Worm (Caenorhabditis elegans): ENCODE measurements around the gene W02H5.19.
"Not testable (repeated sequence)": the region's sequence is repeated elsewhere in the genome, so short reads cannot be mapped to it uniquely, and the experiment has no call there.

Gene W02H5.19

ce11 chrV:2595720-2596119 lies 43.0 kb upstream of the W02H5.19 start (continued):
- TF ChIP-seq lir-3 (tag; optimal IDR thresholded peaks at IDR 0.05; ENCODE audit: poor library complexity) = no peak

- not testable (repeated sequence) for TF ChIP-seq hlh-4 (tag; optimal IDR thresholded peaks at IDR 0.05); efl-3 (GFP tag; optimal IDR thresholded peaks at IDR 0.05); unc-86 (tag; optimal IDR thresholded peaks at IDR 0.05)
Observed at ce11 chrV:2598830-2599229, 39.9 kb upstream of the W02H5.19 start, which contains the start of gene F53E10.5. Gene F53E10.5 (minus strand): TSS chrV:2598930.

- TF ChIP-seq nhr-76 (tag; optimal IDR thresholded peaks at IDR 0.05) = no peak
- peak; percentile 35 for TF ChIP-seq blmp-1 (tag; optimal IDR thresholded peaks at IDR 0.05)
- peak; percentile 36 for TF ChIP-seq lin-39 (tag; optimal IDR thresholded peaks at IDR 0.05)
- TF ChIP-seq hlh-17 (GFP tag; optimal IDR thresholded peaks at IDR 0.05; ENCODE audit: borderline replicate concordance) = no peak
- TF ChIP-seq egl-13 (tag; optimal IDR thresholded peaks at IDR 0.05) = peak; percentile 95
- peak; percentile 94 for TF ChIP-seq tbx-2 (tag; optimal IDR thresholded peaks at IDR 0.05)
- TF ChIP-seq efl-3 (GFP tag; optimal IDR thresholded peaks at IDR 0.05) = peak; percentile 2
- peak; percentile 94 for TF ChIP-seq swsn-7 (tag; optimal IDR thresholded peaks at IDR 0.05)
- peak; percentile 95 for TF ChIP-seq dsc-1 (tag; optimal IDR thresholded peaks at IDR 0.05)
- TF ChIP-seq nhr-28 (tag; optimal IDR thresholded peaks at IDR 0.05) = no peak
- peak; percentile 90 for TF ChIP-seq irx-1 (tag; optimal IDR thresholded peaks at IDR 0.05)
- TF ChIP-seq pag-3 (tag; optimal IDR thresholded peaks at IDR 0.05; ENCODE audit: borderline replicate concordance, insufficient read depth) = no peak
- peak; percentile 87 for TF ChIP-seq lsy-2 (tag; optimal IDR thresholded peaks at IDR 0.05)
- no peak for TF ChIP-seq hlh-4 (tag; optimal IDR thresholded peaks at IDR 0.05)
- peak; percentile 21 for TF ChIP-seq unc-130 (tag; optimal IDR thresholded peaks at IDR 0.05)
- peak; percentile 84 for TF ChIP-seq mep-1 (tag; optimal IDR thresholded peaks at IDR 0.05)
- TF ChIP-seq nhr-12 (tag; optimal IDR thresholded peaks at IDR 0.05) = no peak
- TF ChIP-seq efl-1 (optimal IDR thresholded peaks at IDR 0.05) = peak; percentile 99
- peak; percentile 97 to 100 for TF ChIP-seq efl-1 (GFP tag; optimal IDR thresholded peaks at IDR 0.05 in 1 of 2)
- peak; percentile 79 for TF ChIP-seq elt-2 (tag; optimal IDR thresholded peaks at IDR 0.05)
- no peak for TF ChIP-seq egl-27 (tag; optimal IDR thresholded peaks at IDR 0.05)
- TF ChIP-seq sptf-1 (tag; optimal IDR thresholded peaks at IDR 0.05) = no peak
- TF ChIP-seq rnt-1 (tag; optimal IDR thresholded peaks at IDR 0.05) = peak; percentile 93
- TF ChIP-seq ceh-8 (GFP tag; optimal IDR thresholded peaks at IDR 0.05) = peak; percentile 84
- peak; percentile 86 for TF ChIP-seq fkh-4 (tag; optimal IDR thresholded peaks at IDR 0.05; ENCODE audit: borderline replicate concordance)
- TF ChIP-seq nhr-11 (tag; optimal IDR thresholded peaks at IDR 0.05) = peak; percentile 53
- TF ChIP-seq ztf-11 (tag; optimal IDR thresholded peaks at IDR 0.05) = peak in 1 of 2 experiments; percentile 76
- no peak for TF ChIP-seq pqm-1 (tag; optimal IDR thresholded peaks at IDR 0.05)
- peak; percentile 31 for TF ChIP-seq fkh-10 (GFP tag; optimal IDR thresholded peaks at IDR 0.05)
- TF ChIP-seq isw-1 (GFP tag; IDR thresholded peaks at IDR 0.05) = peak; percentile 98
- TF ChIP-seq nhr-47 (tag; optimal IDR thresholded peaks at IDR 0.05) = peak; percentile 96
- TF ChIP-seq pax-3 (tag; optimal IDR thresholded peaks at IDR 0.05) = peak; percentile 92
- TF ChIP-seq lir-3 (tag; optimal IDR thresholded peaks at IDR 0.05; ENCODE audit: poor library complexity) = peak; percentile 88
- peak; percentile 97 for TF ChIP-seq nhr-71 (tag; optimal IDR thresholded peaks at IDR 0.05)
- peak; percentile 63 for TF ChIP-seq nhr-77 (tag; optimal IDR thresholded peaks at IDR 0.05)
- no peak for TF ChIP-seq ama-1 (optimal IDR thresholded peaks at IDR 0.05)
- TF ChIP-seq elt-3 (tag; optimal IDR thresholded peaks at IDR 0.05) = peak in 1 of 6 experiments; percentile 1
- TF ChIP-seq ztf-4 (tag; optimal IDR thresholded peaks at IDR 0.05) = peak; percentile 67
- TF ChIP-seq C04F5.9 (tag; optimal IDR thresholded peaks at IDR 0.05) = peak; percentile 77
- TF ChIP-seq jun-1 (tag; optimal IDR thresholded peaks at IDR 0.05) = peak; percentile 70
- peak; percentile 98 for TF ChIP-seq nhr-19 (GFP tag; conservative IDR thresholded peaks at IDR 0.05)
- TF ChIP-seq ces-1 (GFP tag; optimal IDR thresholded peaks at IDR 0.05) = no peak
- TF ChIP-seq aly-2 (tag; optimal IDR thresholded peaks at IDR 0.05) = no peak
- peak; percentile 95 for TF ChIP-seq ceh-88 (GFP tag; IDR thresholded peaks at IDR 0.05)
- TF ChIP-seq nhr-20 (tag; optimal IDR thresholded peaks at IDR 0.05) = peak; percentile 94
- peak; percentile 96 to 99 for TF ChIP-seq lin-35 (GFP tag; optimal IDR thresholded peaks at IDR 0.05)
- peak; percentile 51 for TF ChIP-seq hpl-2 (GFP tag; optimal IDR thresholded peaks at IDR 0.05)
Observed at ce11 chrV:2600543-2600942, 38.1 kb upstream of the W02H5.19 start.
